Worm (Caenorhabditis elegans) whole organism, mixed stage, embryonic: ENCODE results near the gene dct-11.

Experiments used
- lin-13 ChIP-seq: fragments of 150-350 bp; optimal IDR thresholded peaks from 2 replicates; lab custom pipeline; 2014; ENCODE audit warnings: missing biosample characterization, missing genetic modification characterization
- nhr-12 ChIP-seq: fragments of 150-350 bp; optimal IDR thresholded peaks from 2 replicates; lab custom pipeline; 2014; ENCODE audit warnings: missing biosample characterization, missing genetic modification characterization
- nhr-28 ChIP-seq: fragments of 150-350 bp; optimal IDR thresholded peaks from 2 replicates; lab custom pipeline; 2014; ENCODE audit warnings: missing biosample characterization, missing genetic modification characterization
- pha-4 ChIP-seq: fragments of 150-350 bp; optimal IDR thresholded peaks from 2 replicates; lab custom pipeline; 2018; ENCODE audit warnings: missing biosample characterization, missing genetic modification reagents, missing genetic modification characterization

DNA sequence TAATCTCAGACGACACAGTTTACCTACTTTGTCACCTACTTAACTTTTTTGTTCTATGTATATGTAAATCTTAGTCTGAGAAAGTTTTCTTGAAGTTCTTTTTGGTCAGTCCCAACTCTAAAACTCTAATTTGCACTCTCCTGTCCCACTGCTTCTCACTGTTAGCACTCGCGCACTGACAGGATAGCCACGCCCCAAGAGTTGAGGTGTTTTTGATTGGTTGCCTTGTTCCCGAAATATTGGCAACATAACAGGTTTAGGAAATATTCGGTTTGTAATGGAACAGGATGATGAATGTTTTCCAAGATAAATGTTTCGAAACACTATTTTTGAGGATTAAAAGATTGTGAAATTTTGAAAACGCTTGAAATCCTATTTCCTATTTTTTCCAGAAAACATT is 22.5 kb downstream of the dct-11 start:
- TF ChIP-seq lin-13, result no peak
- TF ChIP-seq pha-4 (tag; lab: Kevin White, UChicago), result no peak
- no peak for TF ChIP-seq nhr-28 (tag; lab: Kevin White, UChicago)
- no peak for TF ChIP-seq nhr-12 (tag; lab: Kevin White, UChicago)
